Worm (Caenorhabditis elegans) whole organism, young adult: ENCODE data around the gene E02H9.13.

Experiments
- B0035.1 ChIP-seq: sonication (generic microtip); optimal IDR thresholded peaks from 2 replicates; lab custom pipeline; 2016; ENCODE audit warnings: missing genetic modification characterization, mild to moderate bottlenecking, missing compliant biosample characterization, missing genotype, missing genetic modification reagents
- B0261.1 ChIP-seq: sonication (generic microtip); optimal IDR thresholded peaks from 2 replicates; lab custom pipeline; 2016; ENCODE audit warnings: mild to moderate bottlenecking, missing genetic modification characterization, moderate library complexity, missing compliant biosample characterization
- C06A6.2 ChIP-seq: fragments of 200-800 bp; sonication (Bioruptor generic); conservative IDR thresholded peaks from 2 replicates; pipeline ENCODE4 v1.3.6; 2022; ENCODE audit warnings: missing genetic modification characterization, missing compliant biosample characterization
- F33H1.4 ChIP-seq: fragments of 200-800 bp; sonication (Bioruptor generic); IDR thresholded peaks from 2 replicates; pipeline ENCODE4 v1.3.6; 2022; ENCODE audit warnings: missing genetic modification reagents, missing genetic modification characterization, missing compliant biosample characterization
- K11D2.4 ChIP-seq: fragments of 200-800 bp; sonication (Bioruptor generic); IDR thresholded peaks from 2 replicates; pipeline ENCODE4 v1.3.6; 2022; ENCODE audit warnings: missing genetic modification reagents, missing genetic modification characterization, missing compliant biosample characterization
- K12H6.12 ChIP-seq: fragments of 200-800 bp; sonication (Bioruptor generic); optimal IDR thresholded peaks from 2 replicates; lab custom pipeline; 2018; ENCODE audit warnings: mild to moderate bottlenecking, missing genetic modification characterization, missing compliant biosample characterization
- aptf-2 ChIP-seq: fragments of 200-800 bp; sonication (Bioruptor generic); conservative IDR thresholded peaks from 2 replicates; pipeline ENCODE4 v1.3.6; 2022; ENCODE audit warnings: missing genetic modification reagents, missing genetic modification characterization, missing compliant biosample characterization
- aptf-3 ChIP-seq: fragments of 200-800 bp; sonication (Bioruptor generic); IDR thresholded peaks from 2 replicates; pipeline ENCODE4 v1.3.6; 2022; ENCODE audit warnings: missing genetic modification characterization, missing compliant biosample characterization
- atf-7 ChIP-seq: sonication (generic microtip); optimal IDR thresholded peaks from 2 replicates; lab custom pipeline; 2017; ENCODE audit warnings: mild to moderate bottlenecking, missing genetic modification characterization, missing compliant biosample characterization
- cebp-2 ChIP-seq: fragments of 200-800 bp; sonication (Bioruptor generic); IDR thresholded peaks from 2 replicates; pipeline ENCODE4 v1.3.6; 2022; ENCODE audit warnings: missing genetic modification characterization, missing compliant biosample characterization
- ceh-27 ChIP-seq: fragments of 200-800 bp; sonication (Bioruptor generic); optimal IDR thresholded peaks from 2 replicates; lab custom pipeline; 2018; ENCODE audit warnings: mild to moderate bottlenecking, missing genetic modification characterization, moderate library complexity, missing compliant biosample characterization
- efl-1 ChIP-seq: fragments of 150-350 bp; optimal IDR thresholded peaks from 2 replicates; lab custom pipeline; 2014; ENCODE audit warnings: missing biosample characterization, missing genetic modification reagents, missing genetic modification characterization
- fkh-3 ChIP-seq: sonication (generic microtip); optimal IDR thresholded peaks from 2 replicates; lab custom pipeline; 2016; ENCODE audit warnings: mild to moderate bottlenecking, missing genetic modification characterization, missing compliant biosample characterization
- him-1 ChIP-seq: sonication (generic microtip); optimal IDR thresholded peaks from 2 replicates; lab custom pipeline; 2016; ENCODE audit warnings: missing genotype, missing genetic modification reagents, missing genetic modification characterization, missing compliant biosample characterization
- hsf-1 ChIP-seq: fragments of 200-800 bp; sonication (Bioruptor generic); IDR thresholded peaks from 2 replicates; pipeline ENCODE4 v1.3.6; 2022; ENCODE audit warnings: missing genetic modification reagents, missing genetic modification characterization, missing compliant biosample characterization
- let-526 ChIP-seq: fragments of 200-800 bp; sonication (Bioruptor generic); IDR thresholded peaks from 2 replicates; pipeline ENCODE4 v1.3.6; 2022; ENCODE audit warnings: missing genetic modification reagents, missing genetic modification characterization, missing compliant biosample characterization
- lin-35 ChIP-seq, 3 experiments: fragments of 150-350 bp in 2 of 3; sonication (generic microtip) in 1 of 3; optimal IDR thresholded peaks; 2 replicates each; lab custom pipeline; 2014 to 2018; ENCODE audit warnings: missing biosample characterization in 3 of 3, missing genetic modification characterization in 3 of 3, missing genetic modification reagents in 3 of 3
- lin-40 ChIP-seq: sonication (generic microtip); optimal IDR thresholded peaks from 2 replicates; lab custom pipeline; 2016; ENCODE audit warnings: missing genetic modification characterization, mild to moderate bottlenecking, missing compliant biosample characterization, missing genotype, missing genetic modification reagents
- lsy-27 ChIP-seq: sonication (generic microtip); optimal IDR thresholded peaks from 2 replicates; lab custom pipeline; 2017; ENCODE audit warnings: missing genetic modification characterization, mild to moderate bottlenecking, missing compliant biosample characterization, antibody characterized with exemption, missing genotype, borderline replicate concordance; ENCODE audit not compliant: insufficient read depth
- madf-10 ChIP-seq: sonication (generic microtip); optimal IDR thresholded peaks from 2 replicates; lab custom pipeline; 2016; ENCODE audit warnings: mild to moderate bottlenecking, missing genetic modification characterization, missing compliant biosample characterization
- madf-6 ChIP-seq: fragments of 200-800 bp; sonication (Bioruptor generic); IDR thresholded peaks from 2 replicates; pipeline ENCODE4 v1.3.6; 2022; ENCODE audit warnings: missing genetic modification reagents, missing genetic modification characterization, missing compliant biosample characterization
- mcd-1 ChIP-seq: fragments of 200-800 bp; sonication (Bioruptor generic); IDR thresholded peaks from 2 replicates; pipeline ENCODE4 v1.3.6; 2022; ENCODE audit warnings: missing genetic modification reagents, missing genetic modification characterization, missing compliant biosample characterization
- nfya-1 ChIP-seq: sonication (generic microtip); optimal IDR thresholded peaks from 2 replicates; lab custom pipeline; 2017; ENCODE audit warnings: antibody characterized with exemption, missing compliant biosample characterization, missing genetic modification characterization, borderline replicate concordance; ENCODE audit not compliant: insufficient read depth
- nfya-2 ChIP-seq: fragments of 200-800 bp; sonication (Bioruptor generic); IDR thresholded peaks from 2 replicates; pipeline ENCODE4 v1.3.6; 2022; ENCODE audit warnings: missing genetic modification reagents, missing genetic modification characterization, missing compliant biosample characterization
- nhr-80 ChIP-seq: sonication (generic microtip); optimal IDR thresholded peaks from 2 replicates; lab custom pipeline; 2016; ENCODE audit warnings: missing genetic modification characterization, missing compliant biosample characterization
- rcor-1 ChIP-seq: fragments of 200-800 bp; sonication (Bioruptor generic); IDR thresholded peaks from 2 replicates; pipeline ENCODE4 v1.3.6; 2022; ENCODE audit warnings: missing genetic modification reagents, missing genetic modification characterization, missing compliant biosample characterization
- rec-8 ChIP-seq, 2 experiments: sonication (generic microtip); optimal IDR thresholded peaks; 2 replicates each; lab custom pipeline; 2016; ENCODE audit warnings: mild to moderate bottlenecking in 2 of 2, missing genetic modification characterization in 2 of 2, missing genetic modification reagents in 2 of 2, missing genotype in 2 of 2, missing biosample characterization in 1 of 2, missing compliant biosample characterization in 1 of 2, moderate library complexity in 1 of 2
- snpc-1.1 ChIP-seq: sonication (generic microtip); optimal IDR thresholded peaks from 2 replicates; lab custom pipeline; 2017; ENCODE audit warnings: missing genetic modification characterization, mild to moderate bottlenecking, missing compliant biosample characterization, antibody characterized with exemption, moderate library complexity, missing genotype, missing genetic modification reagents; ENCODE audit not compliant: insufficient read depth
- snpc-3.4 ChIP-seq: sonication (generic microtip); optimal IDR thresholded peaks from 2 replicates; lab custom pipeline; 2017; ENCODE audit warnings: missing genetic modification characterization, mild to moderate bottlenecking, missing compliant biosample characterization, antibody characterized with exemption, moderate library complexity, missing genotype, missing genetic modification reagents
- somi-1 ChIP-seq: fragments of 200-800 bp; sonication (Bioruptor generic); optimal IDR thresholded peaks from 2 replicates; lab custom pipeline; 2018; ENCODE audit warnings: mild to moderate bottlenecking, missing genetic modification characterization, missing compliant biosample characterization
- tlf-1 ChIP-seq: fragments of 200-800 bp; sonication (Bioruptor generic); optimal IDR thresholded peaks from 2 replicates; lab custom pipeline; 2018; ENCODE audit warnings: mild to moderate bottlenecking, missing genetic modification characterization, missing compliant biosample characterization
- unc-62 ChIP-seq: fragments of 150-350 bp; optimal IDR thresholded peaks from 2 replicates; lab custom pipeline; 2014; ENCODE audit warnings: missing biosample characterization, missing genetic modification reagents, missing genetic modification characterization
- zim-3 ChIP-seq: sonication (generic microtip); optimal IDR thresholded peaks from 2 replicates; lab custom pipeline; 2017; ENCODE audit warnings: mild to moderate bottlenecking, missing genetic modification characterization, moderate library complexity, missing compliant biosample characterization
- ztf-25 ChIP-seq: fragments of 200-800 bp; sonication (Bioruptor generic); IDR thresholded peaks from 2 replicates; pipeline ENCODE4 v1.3.6; 2022; ENCODE audit warnings: missing genetic modification reagents, missing genetic modification characterization, missing compliant biosample characterization
- ztf-6 ChIP-seq: fragments of 200-800 bp; sonication (Bioruptor generic); IDR thresholded peaks from 2 replicates; pipeline ENCODE4 v1.3.6; 2022; ENCODE audit warnings: missing genetic modification reagents, missing genetic modification characterization, missing compliant biosample characterization

E02H9.13 gene

ce11 chrIII:2482171-2482570 lies 43.6 kb upstream of the E02H9.13 start:
- TF ChIP-seq F33H1.4 (peak; percentile 51; the same call in 1 of the 2 replicates), unc-62 (GFP tag; lab: Kevin White, UChicago) (no peak), let-526 (GFP tag; lab: Robert Waterston, UW) (no peak), B0261.1 (tag; lab: Kevin White, UChicago) (no peak)

DNA sequence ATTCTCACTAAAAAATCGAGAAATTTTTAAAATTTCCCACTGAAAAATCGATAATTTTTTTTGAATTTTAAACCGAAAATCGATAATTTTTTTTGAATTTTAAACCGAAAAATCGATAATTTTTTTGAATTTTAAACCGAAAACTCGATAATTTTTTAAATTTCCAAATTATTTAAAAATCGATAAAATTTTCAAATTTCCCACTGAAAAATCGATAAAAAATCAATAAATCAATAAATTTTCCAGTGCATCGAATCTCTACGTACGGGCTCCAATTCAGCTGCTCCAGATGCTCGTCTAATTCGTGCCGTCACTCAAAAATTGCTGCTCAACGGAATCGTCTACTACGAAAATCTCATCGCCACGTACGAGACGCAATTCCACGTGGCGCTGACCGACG lies 40.1 kb upstream of the E02H9.13 start:
- TF ChIP-seq nfya-1 (tag; lab: Kevin White, UChicago), result no peak

- TF ChIP-seq tlf-1, result no peak
- no peak for TF ChIP-seq somi-1 (GFP tag; lab: Kevin White, UChicago)
- no peak for TF ChIP-seq hsf-1 (GFP tag; lab: Robert Waterston, UW)
- TF ChIP-seq C06A6.2 (GFP tag; lab: Robert Waterston, UW), result no peak
- no peak for TF ChIP-seq B0035.1 (tag; lab: Kevin White, UChicago)
- TF ChIP-seq mcd-1, result peak; percentile 62
Measured at ce11 chrIII:2477303-2477702, 38.8 kb upstream of the E02H9.13 start.

DNA sequence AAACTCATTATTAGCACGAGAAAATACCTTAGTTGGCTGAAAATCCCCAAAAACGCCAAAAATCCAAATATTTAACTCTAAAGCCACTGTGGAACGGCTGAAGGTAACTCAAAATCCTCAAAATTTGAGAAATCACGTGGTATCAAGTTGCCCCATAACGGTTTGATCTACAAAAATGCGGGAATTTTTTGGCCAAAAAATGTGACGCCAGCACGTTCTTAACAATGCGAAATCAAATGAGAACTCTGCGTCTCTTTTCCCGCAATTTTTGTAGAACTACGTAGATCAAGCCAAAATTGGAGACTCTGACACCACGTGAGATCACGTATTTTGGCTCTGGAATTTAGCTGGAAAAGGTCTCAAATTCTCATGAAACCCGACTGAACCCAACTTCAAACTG lies 36.2 kb upstream of the E02H9.13 start:
- TF ChIP-seq rec-8 (tag; optimal IDR thresholded peaks at IDR 0.05; lab: Kevin White, UChicago) (no peak), aptf-3 (GFP tag; lab: Robert Waterston, UW) (no peak), cebp-2 (GFP tag; lab: Robert Waterston, UW) (no peak), ceh-27 (GFP tag; lab: Kevin White, UChicago) (no peak), him-1 (tag; lab: Kevin White, UChicago) (no peak), madf-6 (GFP tag; lab: Robert Waterston, UW) (peak; percentile 56; the same call in 1 of the 2 replicates), ztf-25 (no peak), lin-40 (tag; lab: Kevin White, UChicago) (no peak), aptf-2 (GFP tag; lab: Robert Waterston, UW) (no peak), efl-1 (GFP tag; lab: Kevin White, UChicago) (peak; percentile 18), fkh-3 (tag; lab: Kevin White, UChicago) (no peak)

- TF ChIP-seq madf-10 (tag; lab: Kevin White, UChicago), result no peak
- no peak for TF ChIP-seq lsy-27 (tag; lab: Kevin White, UChicago)
- no peak for TF ChIP-seq atf-7 (tag; lab: Kevin White, UChicago)
- TF ChIP-seq zim-3 (tag; lab: Kevin White, UChicago), result no peak
- no peak for TF ChIP-seq C06A6.2 (GFP tag; lab: Robert Waterston, UW)
- TF ChIP-seq K12H6.12, result no peak
- no peak for TF ChIP-seq ztf-6 (GFP tag; lab: Robert Waterston, UW)
- no peak for TF ChIP-seq lin-35 (GFP tag; optimal IDR thresholded peaks at IDR 0.05; lab: Kevin White, UChicago)
- TF ChIP-seq snpc-3.4 (tag; lab: Kevin White, UChicago), result no peak
- no peak for TF ChIP-seq nhr-80 (tag; lab: Kevin White, UChicago)
- no peak for TF ChIP-seq snpc-1.1 (tag; lab: Kevin White, UChicago)
- TF ChIP-seq rcor-1 (GFP tag; lab: Robert Waterston, UW), result no peak
- no peak for TF ChIP-seq F33H1.4
- TF ChIP-seq nfya-2, result no peak
- TF ChIP-seq K11D2.4, result no peak
Measured at ce11 chrIII:2473554-2473953, 35.0 kb upstream of the E02H9.13 start, which contains the start of gene smg-6. TSS of gene smg-6 (plus strand) at chrIII:2473854.
